Worm (Caenorhabditis elegans) whole organism, early embryonic: Measurements from ENCODE around the gene R09B5.11.

Experiments
- ama-1 ChIP-seq: fragments of 150-350 bp; optimal IDR thresholded peaks from 2 replicates; lab custom pipeline; 2014
- hmbx-1 ChIP-seq: sonication (generic microtip); optimal IDR thresholded peaks from 2 replicates; lab custom pipeline; 2016; ENCODE audit warnings: mild to moderate bottlenecking, missing genetic modification characterization, missing compliant biosample characterization
- hmg-4 ChIP-seq: fragments of 200-800 bp; sonication (Bioruptor generic); optimal IDR thresholded peaks from 2 replicates; lab custom pipeline; 2018; ENCODE audit warnings: mild to moderate bottlenecking, missing genetic modification characterization, missing compliant biosample characterization
- pes-1 ChIP-seq: fragments of 200-800 bp; sonication (Bioruptor generic); IDR thresholded peaks from 2 replicates; pipeline ENCODE4 v1.3.6; 2022; ENCODE audit warnings: missing genetic modification reagents, missing genetic modification characterization, missing compliant biosample characterization

DNA sequence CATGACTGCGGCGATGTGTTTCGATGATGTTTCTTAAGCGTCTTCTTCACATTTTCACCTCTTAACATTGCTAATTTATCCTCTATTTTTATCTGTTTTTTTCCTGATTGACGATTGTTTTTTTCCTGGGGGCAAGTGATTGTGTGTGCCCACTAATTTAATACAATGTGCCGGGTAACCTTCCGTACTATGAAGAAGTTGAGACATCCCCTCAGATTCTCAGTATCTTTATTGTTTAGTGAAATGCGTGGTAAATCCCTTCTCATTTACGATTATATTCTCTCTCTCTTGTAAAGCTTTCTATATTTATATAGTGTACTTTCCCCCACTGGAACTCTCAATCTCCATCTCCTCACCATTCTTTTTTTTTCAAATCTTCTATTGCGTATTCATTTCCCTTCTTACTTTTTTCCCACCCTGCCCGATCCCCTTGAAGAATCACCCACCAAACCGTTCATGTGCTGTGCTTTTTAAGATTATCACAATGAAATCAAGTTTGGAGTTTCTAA lies 37.3 kb downstream of the R09B5.11 start:
- no peak for TF ChIP-seq hmbx-1
- no peak for TF ChIP-seq hmg-4 (GFP tag; lab: Kevin White, UChicago)
- TF ChIP-seq ama-1 = no peak
- TF ChIP-seq pes-1 (GFP tag; lab: Robert Waterston, UW) = no peak
